Worm (Caenorhabditis elegans) whole organism, late embryonic: ENCODE results near the gene clh-4.

Source experiments
- C08G9.2 ChIP-seq: sonication (generic microtip); optimal IDR thresholded peaks from 2 replicates; lab custom pipeline; 2016; ENCODE audit warnings: mild to moderate bottlenecking, missing genetic modification characterization, moderate library complexity, missing compliant biosample characterization
- F13H6.1 ChIP-seq: sonication (generic microtip); optimal IDR thresholded peaks from 2 replicates; lab custom pipeline; 2016; ENCODE audit warnings: missing genetic modification characterization, missing compliant biosample characterization
- K02D7.2 ChIP-seq: sonication (generic microtip); optimal IDR thresholded peaks from 2 replicates; lab custom pipeline; 2017; ENCODE audit warnings: mild to moderate bottlenecking, missing genetic modification characterization, missing compliant biosample characterization
- ahr-1 ChIP-seq: sonication (generic microtip); optimal IDR thresholded peaks from 2 replicates; lab custom pipeline; 2016; ENCODE audit warnings: missing genetic modification characterization, missing compliant biosample characterization
- ceh-18 ChIP-seq: sonication (generic microtip); optimal IDR thresholded peaks from 2 replicates; lab custom pipeline; 2016; ENCODE audit warnings: missing genetic modification characterization, missing compliant biosample characterization
- ceh-2 ChIP-seq: sonication (generic microtip); optimal IDR thresholded peaks from 2 replicates; lab custom pipeline; 2016; ENCODE audit warnings: missing genotype, missing genetic modification characterization, missing compliant biosample characterization
- ceh-22 ChIP-seq: sonication (generic microtip); optimal IDR thresholded peaks from 2 replicates; lab custom pipeline; 2017; ENCODE audit warnings: missing biosample characterization, missing genetic modification characterization
- ceh-30 ChIP-seq: fragments of 150-350 bp; optimal IDR thresholded peaks from 2 replicates; lab custom pipeline; 2014; ENCODE audit warnings: missing biosample characterization, missing genetic modification characterization
- ceh-31 ChIP-seq: sonication (generic microtip); optimal IDR thresholded peaks from 2 replicates; lab custom pipeline; 2016; ENCODE audit warnings: missing genetic modification characterization, missing compliant biosample characterization
- ceh-34 ChIP-seq: sonication (generic microtip); optimal IDR thresholded peaks from 2 replicates; lab custom pipeline; 2016; ENCODE audit warnings: mild to moderate bottlenecking, missing genetic modification characterization, missing compliant biosample characterization
- ceh-6 ChIP-seq: fragments of 200-800 bp; sonication (Bioruptor generic); optimal IDR thresholded peaks from 2 replicates; lab custom pipeline; 2018; ENCODE audit warnings: mild to moderate bottlenecking, missing genetic modification characterization, missing compliant biosample characterization
- ceh-9 ChIP-seq: sonication (generic microtip); optimal IDR thresholded peaks from 2 replicates; lab custom pipeline; 2016; ENCODE audit warnings: mild to moderate bottlenecking, missing genetic modification characterization, inconsistent platforms, missing compliant biosample characterization
- elt-2 ChIP-seq: sonication (generic microtip); optimal IDR thresholded peaks from 2 replicates; lab custom pipeline; 2016; ENCODE audit warnings: missing genetic modification reagents, missing genetic modification characterization, missing compliant biosample characterization
- eyg-1 ChIP-seq: sonication (generic microtip); optimal IDR thresholded peaks from 2 replicates; lab custom pipeline; 2016; ENCODE audit warnings: missing genotype, missing genetic modification characterization, missing compliant biosample characterization
- fkh-10 ChIP-seq: fragments of 150-350 bp; optimal IDR thresholded peaks from 2 replicates; lab custom pipeline; 2014; ENCODE audit warnings: missing biosample characterization, missing genetic modification reagents, missing genetic modification characterization
- fkh-6 ChIP-seq: sonication (generic microtip); optimal IDR thresholded peaks from 2 replicates; lab custom pipeline; 2016; ENCODE audit warnings: missing genetic modification characterization, missing compliant biosample characterization
- gmeb-2 ChIP-seq: sonication (generic microtip); optimal IDR thresholded peaks from 2 replicates; lab custom pipeline; 2016; ENCODE audit warnings: missing genetic modification characterization, inconsistent platforms, missing compliant biosample characterization
- hlh-30 ChIP-seq: sonication (generic microtip); optimal IDR thresholded peaks from 2 replicates; lab custom pipeline; 2017; ENCODE audit warnings: antibody characterized with exemption, missing genetic modification characterization, missing compliant biosample characterization; ENCODE audit not compliant: insufficient read depth
- hlh-8 ChIP-seq: sonication (generic microtip); optimal IDR thresholded peaks from 2 replicates; lab custom pipeline; 2016; ENCODE audit warnings: missing genotype, missing genetic modification characterization, missing compliant biosample characterization
- madf-2 ChIP-seq: sonication (generic microtip); optimal IDR thresholded peaks from 2 replicates; lab custom pipeline; 2017; ENCODE audit warnings: missing genetic modification characterization, missing compliant biosample characterization
- mec-3 ChIP-seq: sonication (generic microtip); optimal IDR thresholded peaks from 2 replicates; lab custom pipeline; 2016; ENCODE audit warnings: borderline replicate concordance, missing genetic modification characterization, missing compliant biosample characterization
- nhr-11 ChIP-seq: fragments of 150-350 bp; optimal IDR thresholded peaks from 2 replicates; lab custom pipeline; 2014; ENCODE audit warnings: missing biosample characterization, missing genetic modification characterization
- pag-3 ChIP-seq: sonication (generic microtip); optimal IDR thresholded peaks from 2 replicates; lab custom pipeline; 2016; ENCODE audit warnings: missing compliant biosample characterization, missing genetic modification characterization, borderline replicate concordance
- pha-2 ChIP-seq: sonication (generic microtip); optimal IDR thresholded peaks from 2 replicates; lab custom pipeline; 2017; ENCODE audit warnings: mild to moderate bottlenecking, missing genetic modification characterization, missing compliant biosample characterization
- pqm-1 ChIP-seq: sonication (generic microtip); optimal IDR thresholded peaks from 2 replicates; lab custom pipeline; 2016; ENCODE audit warnings: missing genetic modification characterization, missing compliant biosample characterization
- pros-1 ChIP-seq: fragments of 150-350 bp; optimal IDR thresholded peaks from 2 replicates; lab custom pipeline; 2014; ENCODE audit warnings: missing biosample characterization, missing genetic modification reagents, missing genetic modification characterization
- ref-2 ChIP-seq: sonication (generic microtip); optimal IDR thresholded peaks from 2 replicates; lab custom pipeline; 2016; ENCODE audit warnings: missing genetic modification characterization, missing compliant biosample characterization
- sdc-2 ChIP-seq: sonication (generic microtip); optimal IDR thresholded peaks from 2 replicates; lab custom pipeline; 2016; ENCODE audit warnings: missing genotype, missing genetic modification characterization, missing compliant biosample characterization
- sox-2 ChIP-seq: fragments of 200-800 bp; sonication (Bioruptor generic); IDR thresholded peaks from 2 replicates; pipeline ENCODE4 v1.3.6; 2022; ENCODE audit warnings: missing genetic modification reagents, missing genetic modification characterization, missing compliant biosample characterization
- tbx-7 ChIP-seq: sonication (generic microtip); optimal IDR thresholded peaks from 2 replicates; lab custom pipeline; 2016; ENCODE audit warnings: missing genotype, missing genetic modification characterization, missing compliant biosample characterization
- ttx-3 ChIP-seq: sonication (generic microtip); optimal IDR thresholded peaks from 2 replicates; lab custom pipeline; 2016; ENCODE audit warnings: missing genetic modification reagents, missing genetic modification characterization, missing compliant biosample characterization
- unc-42 ChIP-seq: sonication (generic microtip); optimal IDR thresholded peaks from 2 replicates; lab custom pipeline; 2016; ENCODE audit warnings: missing genotype, missing genetic modification characterization, missing compliant biosample characterization

The clh-4 gene

DNA sequence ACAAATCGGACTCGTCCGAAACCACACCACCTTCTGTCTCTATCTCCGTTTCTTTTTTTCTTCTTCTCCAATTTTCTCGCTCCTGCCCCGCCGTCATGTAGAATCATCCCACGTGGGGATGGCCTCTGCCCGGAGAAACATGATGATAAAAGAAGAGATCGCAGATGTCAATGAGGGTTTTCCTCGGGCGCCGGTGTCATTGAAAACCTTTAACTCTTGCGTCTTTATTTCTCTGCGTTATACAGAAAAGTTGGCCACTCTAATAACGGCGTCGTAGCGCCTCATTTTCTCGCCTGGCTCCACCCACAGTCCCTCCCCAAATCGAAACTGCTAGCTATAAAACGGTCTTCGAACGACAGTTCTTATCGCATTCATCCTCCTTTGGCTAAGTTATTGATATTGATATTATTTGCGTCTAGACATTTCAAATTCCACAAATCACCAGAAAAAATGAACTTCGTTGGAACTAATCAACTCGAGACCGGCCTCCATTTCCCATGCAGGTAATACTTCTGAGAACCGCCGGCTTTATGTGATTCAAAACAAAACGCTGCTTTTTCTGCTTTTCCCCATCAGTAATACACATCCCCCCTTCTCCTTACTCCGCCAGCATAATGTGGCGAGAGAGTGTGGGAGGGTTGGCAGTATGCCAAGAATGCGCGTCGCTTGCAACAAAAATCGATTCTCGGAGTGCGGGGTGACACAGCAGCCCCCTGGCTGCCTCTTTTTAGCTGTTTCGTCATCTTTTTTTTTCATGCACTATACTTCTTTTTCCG lies 44.9 kb upstream of the clh-4 start (continued):
- TF ChIP-seq pag-3 (no peak), ref-2 (tag; lab: Kevin White, UChicago) (no peak), nhr-11 (tag; lab: Kevin White, UChicago) (no peak), ttx-3 (tag; lab: Kevin White, UChicago) (no peak), sdc-2 (tag; lab: Kevin White, UChicago) (no peak), pha-2 (no peak), ceh-2 (tag; lab: Kevin White, UChicago) (no peak), madf-2 (no peak), pros-1 (tag; lab: Kevin White, UChicago) (no peak), mec-3 (tag; lab: Kevin White, UChicago) (no peak), fkh-10 (no peak), ahr-1 (tag; lab: Kevin White, UChicago) (no peak), sox-2 (GFP tag; lab: Robert Waterston, UW) (no peak), ceh-34 (tag; lab: Kevin White, UChicago) (no peak), hlh-30 (no peak), ceh-9 (no peak), ceh-30 (tag; lab: Kevin White, UChicago) (no peak)

DNA sequence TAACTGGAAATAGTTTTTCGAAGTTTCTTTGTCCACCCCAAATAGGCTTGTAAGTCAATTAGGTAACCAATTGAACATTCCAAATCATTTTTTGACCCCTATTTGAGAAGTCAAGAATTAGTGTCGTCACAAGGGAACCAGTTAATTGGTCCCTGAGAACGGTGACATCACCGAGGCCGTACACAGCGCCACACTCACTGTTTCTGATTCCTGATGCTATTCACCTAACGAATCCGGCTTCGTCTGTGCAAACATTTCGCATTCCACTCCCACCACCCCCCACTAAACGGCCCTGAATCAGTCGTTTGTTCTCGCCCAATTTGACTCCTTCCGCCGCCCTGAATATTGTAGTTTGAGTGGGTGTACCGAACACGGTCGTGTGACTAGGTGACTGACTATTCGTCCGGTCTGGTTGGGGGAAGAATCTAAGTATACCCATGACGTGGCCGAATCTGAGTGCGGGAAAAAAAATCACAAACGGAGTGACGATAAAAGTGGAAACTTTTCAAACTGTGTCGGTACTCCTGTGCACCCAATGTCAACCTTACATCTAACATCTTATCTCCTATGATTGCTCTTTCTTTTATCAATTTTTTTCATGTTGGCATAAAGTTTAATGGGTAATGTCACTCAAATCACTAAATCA lies 43.9 kb upstream of the clh-4 start:
- peak; percentile 15 for TF ChIP-seq elt-2 (tag; lab: Kevin White, UChicago)
- TF ChIP-seq unc-42 (tag; lab: Kevin White, UChicago), result no peak
- no peak for TF ChIP-seq eyg-1 (tag; lab: Kevin White, UChicago)
- peak; percentile 7 for TF ChIP-seq ceh-31 (tag; lab: Kevin White, UChicago)

DNA sequence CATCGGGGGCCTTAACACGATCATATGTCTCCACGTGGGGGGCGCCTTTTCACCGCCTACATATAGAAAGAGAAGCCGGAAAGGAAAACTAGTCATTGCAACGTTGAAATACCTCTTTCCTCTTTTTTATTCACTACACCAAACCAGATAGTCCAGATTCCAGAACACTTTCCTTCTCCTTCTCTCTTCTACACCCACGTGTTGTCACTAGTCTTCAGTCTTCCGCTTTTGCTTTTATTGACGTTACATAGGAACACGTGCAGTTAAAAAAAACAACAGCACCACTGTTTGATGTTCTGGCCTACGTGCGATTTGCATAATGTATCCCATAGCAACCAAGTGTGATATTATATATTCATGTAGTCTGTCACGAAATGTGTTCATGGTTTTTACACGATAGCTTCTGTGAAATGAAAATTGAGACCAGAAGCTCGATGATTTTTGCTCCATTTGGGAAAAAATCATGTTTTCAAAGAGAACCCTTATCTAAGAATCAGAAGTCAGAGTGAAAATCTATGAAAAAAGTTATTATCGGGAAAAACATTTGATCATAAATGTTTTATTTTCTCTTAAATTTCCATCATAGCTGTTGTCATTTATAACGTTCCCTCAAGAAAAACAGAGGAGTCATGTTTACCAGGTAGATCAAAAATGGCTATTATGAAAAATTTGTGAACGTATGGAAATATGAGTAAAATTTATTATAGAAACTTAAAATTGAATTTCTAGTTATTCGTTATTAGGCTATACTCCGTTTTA lies 43.1 kb upstream of the clh-4 start:
- TF ChIP-seq K02D7.2 (tag; lab: Kevin White, UChicago), result no peak
- no peak for TF ChIP-seq ceh-18 (tag; lab: Kevin White, UChicago)
- no peak for TF ChIP-seq gmeb-2 (tag; lab: Kevin White, UChicago)
- TF ChIP-seq C08G9.2 (tag; lab: Kevin White, UChicago), result no peak
- TF ChIP-seq fkh-10, result no peak
- TF ChIP-seq fkh-6 (tag; lab: Kevin White, UChicago), result no peak
- TF ChIP-seq pha-2, result no peak
- TF ChIP-seq F13H6.1 (tag; lab: Kevin White, UChicago), result no peak
- no peak for TF ChIP-seq ceh-6
- no peak for TF ChIP-seq ceh-22 (tag; lab: Kevin White, UChicago)
- no peak for TF ChIP-seq pqm-1 (tag; lab: Kevin White, UChicago)
- TF ChIP-seq ceh-9, result no peak
- TF ChIP-seq tbx-7, result no peak
- no peak for TF ChIP-seq ceh-30 (tag; lab: Kevin White, UChicago)
- no peak for TF ChIP-seq ahr-1 (tag; lab: Kevin White, UChicago)
- TF ChIP-seq, all 69 proteins: peak for 0

DNA sequence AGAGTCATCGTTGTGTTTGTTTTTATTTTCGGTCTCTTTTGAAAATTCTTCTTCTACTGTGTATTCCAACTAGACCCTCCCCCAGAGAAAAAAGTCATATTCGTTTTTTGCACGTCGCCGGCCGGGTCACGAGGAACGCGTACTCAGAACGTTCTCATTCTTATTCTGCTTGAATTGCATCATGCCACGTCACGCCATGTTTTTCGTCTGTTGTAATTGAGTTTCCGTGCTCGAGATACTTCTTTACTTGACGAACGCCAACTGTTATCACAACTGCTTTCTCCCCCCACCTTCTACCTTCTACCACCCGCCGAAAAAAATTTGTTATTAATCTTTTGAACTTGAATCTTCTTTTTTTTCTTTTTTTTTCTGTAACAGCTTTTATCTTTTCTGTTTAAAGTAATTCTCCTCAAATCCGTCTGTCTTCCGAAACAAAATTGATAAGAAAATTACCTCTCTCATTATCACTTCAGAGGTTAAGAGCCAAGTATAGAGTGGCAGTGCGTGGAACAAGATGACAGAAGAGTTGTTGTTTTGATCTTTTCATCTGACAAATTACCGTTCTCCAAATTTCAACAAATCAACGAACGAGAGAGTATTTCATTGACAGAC lies 42.4 kb upstream of the clh-4 start:
- no peak for TF ChIP-seq unc-42 (tag; lab: Kevin White, UChicago)
- TF ChIP-seq hlh-8 (tag; lab: Kevin White, UChicago), result no peak
